Worm (Caenorhabditis elegans): ENCODE results near the gene clec-264.

DNA sequence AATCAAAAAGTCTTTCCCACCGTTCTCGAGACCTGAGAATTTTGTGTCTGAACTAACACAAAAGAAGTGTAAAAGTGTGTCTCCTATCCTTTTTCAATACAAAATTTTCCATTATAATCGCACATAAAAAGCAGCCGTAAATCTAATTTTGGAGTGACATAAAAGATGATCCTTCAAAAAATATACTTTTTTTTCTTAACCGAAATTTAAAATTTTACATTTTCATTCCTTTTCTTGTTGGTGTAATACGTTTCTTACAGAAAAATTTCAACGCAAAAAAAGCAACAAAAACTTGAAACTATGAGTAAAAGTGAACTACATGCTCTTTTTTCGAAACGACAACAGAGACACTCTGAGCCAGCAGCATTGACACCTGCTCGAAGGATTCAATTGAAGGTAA is 43.5 kb downstream of the clec-264 start, which contains the start of gene Y44A6D.6:
- TF ChIP-seq T22C8.4 (GFP tag; IDR thresholded peaks at IDR 0.05) (no peak), klf-2 (GFP tag; conservative IDR thresholded peaks at IDR 0.05) (no peak), med-1 (GFP tag; optimal IDR thresholded peaks at IDR 0.05; ENCODE audit: insufficient read depth) (no peak), ztf-23 (GFP tag; IDR thresholded peaks at IDR 0.05) (no peak), flt-1 (GFP tag; IDR thresholded peaks at IDR 0.05) (no peak), ztf-29 (GFP tag; IDR thresholded peaks at IDR 0.05) (no peak), ref-1 (GFP tag; conservative IDR thresholded peaks at IDR 0.05) (no peak)
